Fruit fly (Drosophila melanogaster) whole organism, pupa: ENCODE measurements around the gene Sas-4.

ENCODE experiments used
- CG10348 ChIP-seq: fragments of 200-800 bp; sonication (Bioruptor generic); IDR thresholded peaks from 2 replicates; pipeline ENCODE4 v1.3.6; 2022; ENCODE audit warnings: missing biosample characterization, missing genetic modification characterization
- CG15710 ChIP-seq: fragments of 200-800 bp; sonication (Bioruptor generic); optimal IDR thresholded peaks from 2 replicates; lab custom pipeline; 2018; ENCODE audit warnings: missing biosample characterization, mild to moderate bottlenecking, missing genetic modification characterization, moderate library complexity
- CG34367 ChIP-seq: fragments of 200-800 bp; sonication (Bioruptor generic); optimal IDR thresholded peaks from 2 replicates; lab custom pipeline; 2018; ENCODE audit warnings: missing biosample characterization, mild to moderate bottlenecking, missing genetic modification characterization
- CG8159 ChIP-seq: fragments of 200-800 bp; sonication (Bioruptor generic); optimal IDR thresholded peaks from 3 replicates; lab custom pipeline; 2018; ENCODE audit warnings: missing biosample characterization, mild to moderate bottlenecking, missing genetic modification characterization, moderate library complexity
- CG8301 ChIP-seq: fragments of 200-800 bp; sonication (Bioruptor generic); optimal IDR thresholded peaks from 2 replicates; lab custom pipeline; 2018; ENCODE audit warnings: missing biosample characterization, mild to moderate bottlenecking, missing genetic modification characterization
- CG9948 ChIP-seq: fragments of 200-800 bp; sonication (Bioruptor generic); optimal IDR thresholded peaks from 2 replicates; lab custom pipeline; 2018; ENCODE audit warnings: missing biosample characterization, mild to moderate bottlenecking, missing genetic modification characterization, moderate library complexity
- D1 ChIP-seq: fragments of 200-800 bp; sonication (Bioruptor generic); optimal IDR thresholded peaks from 2 replicates; lab custom pipeline; 2018; ENCODE audit warnings: missing biosample characterization, mild to moderate bottlenecking, missing genetic modification characterization, moderate library complexity
- Ets98B ChIP-seq: fragments of 200-800 bp; sonication (Bioruptor generic); IDR thresholded peaks from 2 replicates; pipeline ENCODE4 v1.3.6; 2022; ENCODE audit warnings: missing biosample characterization, missing genetic modification characterization
- Pif1B ChIP-seq: fragments of 200-800 bp; sonication (Bioruptor generic); optimal IDR thresholded peaks from 3 replicates; lab custom pipeline; 2016; ENCODE audit warnings: missing biosample characterization, missing genetic modification characterization
- rn ChIP-seq: fragments of 200-800 bp; sonication (Bioruptor generic); IDR thresholded peaks from 2 replicates; pipeline ENCODE4 v1.3.6; 2022; ENCODE audit warnings: missing biosample characterization, missing genetic modification characterization

DNA sequence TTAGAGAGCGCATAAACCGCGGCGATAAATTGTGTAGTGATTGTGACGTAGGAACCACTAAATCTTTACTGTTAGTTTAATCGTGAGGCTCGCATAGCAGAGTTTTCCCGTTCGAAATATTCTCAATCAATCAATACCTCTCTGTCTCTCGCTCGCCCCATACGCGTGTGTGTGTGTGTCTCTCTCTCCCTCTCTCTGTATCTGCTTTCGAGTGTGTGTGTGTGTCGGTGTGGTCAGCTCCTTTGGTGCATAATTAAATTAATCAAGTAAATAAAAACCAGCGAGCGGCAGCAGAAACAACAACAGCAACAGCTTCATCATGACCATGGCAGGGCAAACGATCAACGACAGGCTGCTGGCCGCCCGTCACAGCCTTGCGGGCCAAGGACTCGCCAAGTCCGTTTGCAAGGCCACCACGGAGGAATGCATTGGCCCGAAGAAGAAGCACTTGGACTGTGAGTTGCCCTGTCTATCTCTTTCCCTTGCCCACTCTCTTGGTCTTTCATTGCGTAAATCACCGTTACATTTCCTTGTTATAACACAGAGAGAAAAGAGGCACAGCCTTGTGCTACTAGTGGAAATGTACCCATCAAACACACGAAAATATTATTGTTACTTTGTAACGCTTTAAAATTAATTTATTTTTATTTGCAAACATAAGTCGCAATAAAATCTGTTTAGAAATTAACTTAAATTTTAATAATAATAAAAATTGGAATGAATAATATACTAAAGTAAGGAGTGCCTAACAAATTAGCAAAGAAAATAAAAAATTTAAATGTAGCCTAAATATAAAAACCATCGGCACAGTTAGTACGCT lies 36.1 kb downstream of the Sas-4 start:
- TF ChIP-seq CG10348 (no peak), CG34367 (tag; lab: Kevin White, UChicago) (peak; percentile 6), Pif1B (GFP tag; lab: Kevin White, UChicago) (no peak), D1 (tag; lab: Kevin White, UChicago) (no peak), Ets98B (GFP tag; lab: Robert Waterston, UW) (0 out of 2 replicates have a peak, but pooled peaks have one; percentile 5), CG15710 (tag; lab: Kevin White, UChicago) (no peak), CG8159 (tag; lab: Kevin White, UChicago) (peak; percentile 40), rn (no peak), CG9948 (tag; lab: Kevin White, UChicago) (peak; percentile 28), CG8301 (tag; lab: Kevin White, UChicago) (peak; percentile 21)
